Worm (Caenorhabditis elegans) whole organism, mixed stage, embryonic: ENCODE results near the gene C55A6.1.

ENCODE experiments used
- ceh-39 ChIP-seq: fragments of 150-350 bp; optimal IDR thresholded peaks from 2 replicates; lab custom pipeline; 2014; ENCODE audit warnings: missing biosample characterization, missing genetic modification characterization
- lsy-2 ChIP-seq: fragments of 150-350 bp; optimal IDR thresholded peaks from 2 replicates; lab custom pipeline; 2014; ENCODE audit warnings: missing biosample characterization, missing genetic modification characterization
- mep-1 ChIP-seq: fragments of 150-350 bp; optimal IDR thresholded peaks from 2 replicates; lab custom pipeline; 2017; ENCODE audit warnings: missing biosample characterization, missing genetic modification reagents, missing genetic modification characterization, inconsistent platforms
- nhr-237 ChIP-seq: fragments of 150-350 bp; optimal IDR thresholded peaks from 2 replicates; lab custom pipeline; 2014; ENCODE audit warnings: missing biosample characterization, missing genetic modification characterization
- nhr-28 ChIP-seq: fragments of 150-350 bp; optimal IDR thresholded peaks from 2 replicates; lab custom pipeline; 2014; ENCODE audit warnings: missing biosample characterization, missing genetic modification characterization
- snpc-4 ChIP-seq: fragments of 150-350 bp; optimal IDR thresholded peaks from 2 replicates; lab custom pipeline; 2014; ENCODE audit warnings: missing biosample characterization, missing genetic modification characterization
- sptf-1 ChIP-seq: sonication (generic microtip); optimal IDR thresholded peaks from 2 replicates; lab custom pipeline; 2017; ENCODE audit warnings: mild to moderate bottlenecking, missing genetic modification characterization, moderate library complexity, missing compliant biosample characterization
- ztf-11 ChIP-seq: fragments of 150-350 bp; optimal IDR thresholded peaks from 2 replicates; lab custom pipeline; 2014; ENCODE audit warnings: missing biosample characterization, missing genetic modification characterization

DNA sequence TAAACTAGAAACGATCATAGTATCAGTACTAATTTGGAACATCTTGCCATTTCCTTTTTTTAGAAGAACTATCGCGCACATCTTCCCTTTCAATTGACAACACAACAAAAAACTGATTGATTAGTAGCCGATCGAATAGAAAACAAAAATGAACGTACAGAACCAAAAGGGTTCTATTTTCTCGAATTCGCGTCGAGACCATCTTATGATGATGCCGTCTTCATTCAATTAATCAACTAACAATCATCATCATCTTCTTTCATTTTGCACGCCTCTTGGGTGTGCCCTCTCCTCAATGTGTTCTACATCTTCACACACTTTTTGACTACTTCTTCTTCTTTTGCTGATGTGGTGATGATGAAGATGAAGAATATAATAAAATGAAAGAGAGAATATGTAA, 5.0 kb downstream of the C55A6.1 start:
- no peak for TF ChIP-seq mep-1 (tag; lab: Kevin White, UChicago)
- TF ChIP-seq ceh-39 (tag; lab: Kevin White, UChicago): no peak
- TF ChIP-seq snpc-4: no peak
- TF ChIP-seq ztf-11 (tag; lab: Kevin White, UChicago): no peak
- no peak for TF ChIP-seq nhr-28 (tag; lab: Kevin White, UChicago)
- no peak for TF ChIP-seq lsy-2 (tag; lab: Kevin White, UChicago)
- no peak for TF ChIP-seq nhr-237 (tag; lab: Kevin White, UChicago)
- no peak for TF ChIP-seq sptf-1 (tag; lab: Kevin White, UChicago)
